Worm (Caenorhabditis elegans): ENCODE measurements around the gene T25B9.9.
A peak's percentile ranks its signal among the peaks of the same experiment; 100 is the strongest.

T25B9.9 gene

DNA sequence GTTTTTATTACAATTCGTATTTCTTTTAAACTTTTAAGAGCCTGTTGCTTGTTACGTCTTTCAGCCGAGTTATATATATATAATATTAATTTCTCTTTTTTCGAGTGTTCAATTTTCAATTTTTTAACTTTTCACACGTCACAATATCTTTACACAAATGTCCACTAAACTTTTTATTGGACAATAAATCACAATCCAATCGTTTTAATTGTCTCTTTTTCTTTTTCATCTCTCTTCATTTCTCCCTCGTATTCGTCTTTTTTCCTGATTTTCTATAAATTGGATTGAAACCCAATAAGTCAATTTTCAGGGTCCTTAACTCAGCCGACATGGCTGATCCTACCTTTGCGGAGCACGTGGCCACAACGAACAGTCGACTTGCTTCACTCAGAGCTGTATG lies 42.6 kb downstream of the T25B9.9 start, which contains the start of gene miz-1:
miz-1 (plus strand) TSS at position 301 of the 400 bp plus-strand sequence.
- no peak for TF ChIP-seq F13H6.1 (tag; optimal IDR thresholded peaks at IDR 0.05)
- TF ChIP-seq ama-1 (optimal IDR thresholded peaks at IDR 0.05): no peak
- no peak for TF ChIP-seq nhr-10 (tag; optimal IDR thresholded peaks at IDR 0.05)
- no peak for TF ChIP-seq nhr-77 (tag; optimal IDR thresholded peaks at IDR 0.05)
- TF ChIP-seq ceh-82 (tag; optimal IDR thresholded peaks at IDR 0.05): no peak
- TF ChIP-seq ztf-11 (tag; optimal IDR thresholded peaks at IDR 0.05): no peak
- no peak for TF ChIP-seq R02D3.7 (tag; optimal IDR thresholded peaks at IDR 0.05)
- TF ChIP-seq nhr-23 (tag; optimal IDR thresholded peaks at IDR 0.05): no peak
- no peak for TF ChIP-seq blmp-1 (tag; optimal IDR thresholded peaks at IDR 0.05; ENCODE audit: insufficient read depth)
- TF ChIP-seq unc-39 (tag; optimal IDR thresholded peaks at IDR 0.05): no peak
- TF ChIP-seq peb-1 (tag; optimal IDR thresholded peaks at IDR 0.05): no peak
- TF ChIP-seq aly-2 (tag; optimal IDR thresholded peaks at IDR 0.05): no peak
- no peak for TF ChIP-seq lin-13 (GFP tag; optimal IDR thresholded peaks at IDR 0.05)
- TF ChIP-seq Y55F3AM.14 (GFP tag; optimal IDR thresholded peaks at IDR 0.05): no peak
- TF ChIP-seq C34F6.9 (tag; optimal IDR thresholded peaks at IDR 0.05): no peak
- TF ChIP-seq zag-1 (tag; optimal IDR thresholded peaks at IDR 0.05): no peak
- TF ChIP-seq nhr-6 (tag; optimal IDR thresholded peaks at IDR 0.05): no peak

DNA sequence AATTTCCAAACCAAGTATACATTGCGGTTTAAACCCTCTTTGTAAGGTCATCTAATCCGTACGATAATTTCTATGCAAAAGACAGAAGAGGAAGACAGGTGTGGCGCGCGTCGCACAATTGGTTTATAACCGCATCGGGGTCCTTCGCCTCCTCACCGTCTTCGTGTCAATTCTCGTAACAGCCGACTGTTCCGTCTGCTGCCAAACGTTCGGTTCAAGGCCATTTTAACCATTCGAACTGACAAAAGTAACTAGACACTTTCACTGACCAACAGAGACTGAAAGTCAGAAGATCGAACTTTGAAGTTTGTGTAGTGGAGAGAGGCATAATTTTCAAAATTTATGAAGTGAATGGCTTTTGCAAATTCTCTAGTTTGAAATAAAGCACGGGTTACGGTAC lies 46.5 kb downstream of the T25B9.9 start:
- TF ChIP-seq nhr-25 (tag; optimal IDR thresholded peaks at IDR 0.05) (peak; percentile 57), nhr-237 (tag; optimal IDR thresholded peaks at IDR 0.05) (no peak), blmp-1 (tag; optimal IDR thresholded peaks at IDR 0.05; ENCODE audit: insufficient read depth) (peak; percentile 84)

DNA sequence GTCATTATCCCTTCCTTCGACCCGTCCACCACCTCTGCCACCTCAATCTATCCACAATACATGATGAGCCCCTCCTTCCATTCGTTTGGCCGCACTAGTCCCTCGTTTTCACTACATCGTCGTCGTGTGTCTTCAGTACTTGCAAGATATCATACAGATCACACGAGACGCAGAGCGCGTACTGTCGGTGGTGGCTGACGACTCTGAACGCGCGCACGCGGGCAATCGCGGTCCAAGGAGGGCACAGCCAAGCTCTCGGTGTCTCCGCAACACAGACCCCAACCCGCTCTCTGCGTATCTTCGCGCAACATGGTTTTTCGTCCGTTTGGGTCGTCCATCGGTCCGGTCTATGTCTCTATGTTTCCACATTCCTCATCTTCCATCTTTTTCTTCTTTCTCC lies 47.6 kb downstream of the T25B9.9 start:
- TF ChIP-seq nhr-23 (tag; optimal IDR thresholded peaks at IDR 0.05): no peak
- no peak for TF ChIP-seq nhr-10 (tag; optimal IDR thresholded peaks at IDR 0.05)
- TF ChIP-seq peb-1 (tag; optimal IDR thresholded peaks at IDR 0.05): peak; percentile 91
- peak; percentile 11 for TF ChIP-seq fos-1 (tag; optimal IDR thresholded peaks at IDR 0.05)
- TF ChIP-seq mdl-1 (tag; optimal IDR thresholded peaks at IDR 0.05): peak in 1 of 2 experiments; percentile 12
- peak; percentile 32 for TF ChIP-seq nhr-129 (tag; optimal IDR thresholded peaks at IDR 0.05)
- peak; percentile 66 for TF ChIP-seq blmp-1 (tag; optimal IDR thresholded peaks at IDR 0.05; ENCODE audit: insufficient read depth)
- peak; percentile 10 for TF ChIP-seq unc-55 (GFP tag; optimal IDR thresholded peaks at IDR 0.05)
- TF ChIP-seq ztf-1 (GFP tag; conservative IDR thresholded peaks at IDR 0.05): no peak
- peak; percentile 14 for TF ChIP-seq C34F6.9 (tag; optimal IDR thresholded peaks at IDR 0.05)
- peak; percentile 3 for TF ChIP-seq nhr-21 (tag; optimal IDR thresholded peaks at IDR 0.05)

DNA sequence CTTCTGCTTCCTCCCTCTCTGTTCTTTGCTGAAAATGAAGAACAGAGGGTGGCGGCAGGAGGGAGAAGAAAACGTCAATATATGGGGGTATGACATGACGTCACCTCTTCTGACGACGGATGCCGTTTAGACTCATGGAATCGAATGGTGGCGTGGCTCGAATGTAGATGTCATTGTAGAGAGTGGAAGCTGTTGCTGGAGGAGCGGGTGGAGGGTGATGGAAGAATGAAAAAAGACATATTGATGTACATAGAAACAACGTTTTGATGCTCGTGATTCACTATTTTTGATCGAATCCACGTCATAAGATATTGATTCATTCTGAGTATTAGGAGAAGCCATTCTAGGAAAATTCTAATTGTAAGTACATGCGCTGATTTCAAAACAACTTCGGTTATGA lies 49.6 kb downstream of the T25B9.9 start:
- TF ChIP-seq C34F6.9 (tag; optimal IDR thresholded peaks at IDR 0.05) (peak; percentile 47), nhr-129 (tag; optimal IDR thresholded peaks at IDR 0.05) (peak; percentile 42), egl-27 (tag; optimal IDR thresholded peaks at IDR 0.05) (no peak), sma-9 (GFP tag; optimal IDR thresholded peaks at IDR 0.05) (no peak), sma-9 (tag; optimal IDR thresholded peaks at IDR 0.05) (no peak), fos-1 (tag; optimal IDR thresholded peaks at IDR 0.05) (no peak), sem-4 (tag; optimal IDR thresholded peaks at IDR 0.05) (no peak), unc-55 (GFP tag; optimal IDR thresholded peaks at IDR 0.05) (peak; percentile 47), R02D3.7 (tag; optimal IDR thresholded peaks at IDR 0.05) (no peak), alr-1 (tag; optimal IDR thresholded peaks at IDR 0.05) (no peak), lin-11 (tag; optimal IDR thresholded peaks at IDR 0.05) (peak; percentile 16), nhr-77 (tag; optimal IDR thresholded peaks at IDR 0.05) (no peak), zag-1 (tag; optimal IDR thresholded peaks at IDR 0.05) (peak; percentile 24), elt-3 (tag; optimal IDR thresholded peaks at IDR 0.05) (no peak), lsy-2 (tag; optimal IDR thresholded peaks at IDR 0.05) (no peak), nhr-11 (tag; optimal IDR thresholded peaks at IDR 0.05) (no peak), crh-2 (tag; optimal IDR thresholded peaks at IDR 0.05) (peak; percentile 14), lin-39 (tag; optimal IDR thresholded peaks at IDR 0.05) (no peak), ztf-11 (tag; optimal IDR thresholded peaks at IDR 0.05) (no peak)

DNA sequence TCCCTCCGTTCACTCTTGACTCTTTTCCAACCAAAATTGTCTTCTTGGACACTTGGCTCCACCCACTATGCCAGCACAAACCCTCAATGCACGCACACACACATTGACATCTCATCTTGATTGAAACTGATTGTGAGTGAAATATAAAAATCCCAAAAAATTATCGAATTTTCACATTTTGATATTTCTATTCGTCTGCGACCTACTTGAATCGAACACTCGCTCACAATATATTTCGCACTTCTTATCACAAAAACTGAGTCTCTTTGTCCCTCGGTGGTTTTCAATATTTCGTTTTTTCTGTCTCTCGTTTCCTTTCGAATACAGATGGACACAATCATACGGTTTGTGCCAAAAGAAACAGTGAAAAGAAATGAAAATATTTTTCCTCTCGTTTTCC lies 50.7 kb downstream of the T25B9.9 start:
- no peak for TF ChIP-seq egl-27 (tag; optimal IDR thresholded peaks at IDR 0.05)
- TF ChIP-seq ceh-16 (tag; optimal IDR thresholded peaks at IDR 0.05): no peak
- TF ChIP-seq sma-9 (GFP tag; optimal IDR thresholded peaks at IDR 0.05): no peak
- TF ChIP-seq sma-9 (tag; optimal IDR thresholded peaks at IDR 0.05): no peak
- TF ChIP-seq ztf-1 (GFP tag; conservative IDR thresholded peaks at IDR 0.05): no peak
- peak; percentile 22 for TF ChIP-seq fos-1 (tag; optimal IDR thresholded peaks at IDR 0.05)
- TF ChIP-seq ztf-11 (tag; optimal IDR thresholded peaks at IDR 0.05): no peak
